Fruit fly (Drosophila melanogaster) whole organism, embryonic: ENCODE data around the gene CG31473.
A peak's percentile ranks its signal among the peaks of the same experiment; 100 is the strongest.

Experiments used
- Bdp1 ChIP-seq: fragments of 200-800 bp; sonication (Bioruptor generic); optimal IDR thresholded peaks from 3 replicates; lab custom pipeline; 2016; ENCODE audit warnings: missing biosample characterization, missing genetic modification characterization
- Bgb ChIP-seq: fragments of 200-800 bp; sonication (Bioruptor generic); IDR thresholded peaks from 2 replicates; pipeline ENCODE4 v1.3.6; 2022; ENCODE audit warnings: missing biosample characterization, missing genetic modification characterization; ENCODE audit not compliant: partially characterized antibody
- CG11093 ChIP-seq: fragments of 200-800 bp; sonication (Bioruptor generic); IDR thresholded peaks from 3 replicates; pipeline ENCODE4 v1.3.6; 2022; ENCODE audit warnings: missing biosample characterization, missing genetic modification characterization
- CG11723 ChIP-seq: fragments of 200-800 bp; sonication (Bioruptor generic); optimal IDR thresholded peaks from 2 replicates; lab custom pipeline; 2017; ENCODE audit warnings: missing biosample characterization, mild to moderate bottlenecking, missing genetic modification characterization
- CG12391 ChIP-seq: fragments of 200-800 bp; sonication (Bioruptor generic); optimal IDR thresholded peaks from 3 replicates; lab custom pipeline; 2018; ENCODE audit warnings: missing biosample characterization, mild to moderate bottlenecking, missing genetic modification characterization, moderate library complexity
- CG13296 ChIP-seq: fragments of 200-800 bp; sonication (Bioruptor generic); optimal IDR thresholded peaks from 3 replicates; lab custom pipeline; 2018; ENCODE audit warnings: missing biosample characterization, mild to moderate bottlenecking, missing genetic modification characterization
- CG13424 ChIP-seq: fragments of 200-800 bp; sonication (Bioruptor generic); optimal IDR thresholded peaks from 2 replicates; lab custom pipeline; 2019; ENCODE audit warnings: missing biosample characterization, mild to moderate bottlenecking, missing genetic modification characterization, moderate library complexity
- CG14667 ChIP-seq: fragments of 200-800 bp; sonication (Bioruptor generic); IDR thresholded peaks from 2 replicates; pipeline ENCODE4 v1.3.6; 2022; ENCODE audit warnings: missing biosample characterization, missing genetic modification characterization
- CG15269 ChIP-seq: fragments of 200-800 bp; sonication (Bioruptor generic); optimal IDR thresholded peaks from 2 replicates; lab custom pipeline; 2018; ENCODE audit warnings: missing biosample characterization, mild to moderate bottlenecking, missing genetic modification characterization, moderate library complexity
- CG15696 ChIP-seq: fragments of 200-800 bp; sonication (Bioruptor generic); optimal IDR thresholded peaks from 2 replicates; lab custom pipeline; 2019; ENCODE audit warnings: missing biosample characterization, mild to moderate bottlenecking, missing genetic modification characterization, moderate library complexity
- CG16815 ChIP-seq: fragments of 200-800 bp; sonication (Bioruptor generic); optimal IDR thresholded peaks from 3 replicates; lab custom pipeline; 2017; ENCODE audit warnings: missing biosample characterization, mild to moderate bottlenecking, missing genetic modification characterization
- CG18764 ChIP-seq: fragments of 200-800 bp; sonication (Bioruptor generic); optimal IDR thresholded peaks from 3 replicates; lab custom pipeline; 2016; ENCODE audit warnings: missing biosample characterization, missing genetic modification characterization
- CG2678 ChIP-seq: fragments of 200-800 bp; sonication (Bioruptor generic); optimal IDR thresholded peaks from 3 replicates; lab custom pipeline; 2019; ENCODE audit warnings: missing biosample characterization, mild to moderate bottlenecking, missing genetic modification characterization, moderate library complexity
- CG2712 ChIP-seq: fragments of 200-800 bp; optimal IDR thresholded peaks from 3 replicates; lab custom pipeline; 2019; ENCODE audit warnings: missing biosample characterization, mild to moderate bottlenecking, missing genetic modification characterization, moderate library complexity
- CG30020 ChIP-seq: fragments of 200-800 bp; optimal IDR thresholded peaks from 2 replicates; lab custom pipeline; 2019; ENCODE audit warnings: missing biosample characterization, mild to moderate bottlenecking, missing genetic modification characterization, moderate library complexity
- CG3281 ChIP-seq: fragments of 200-800 bp; sonication (Bioruptor generic); optimal IDR thresholded peaks from 3 replicates; lab custom pipeline; 2017; ENCODE audit warnings: missing biosample characterization, mild to moderate bottlenecking, missing genetic modification characterization
- CG4404 ChIP-seq: fragments of 200-800 bp; sonication (Bioruptor generic); IDR thresholded peaks from 2 replicates; pipeline ENCODE4 v1.3.6; 2022; ENCODE audit warnings: missing biosample characterization, missing genetic modification characterization
- CG6689 ChIP-seq: fragments of 200-800 bp; sonication (Bioruptor generic); IDR thresholded peaks from 2 replicates; pipeline ENCODE4 v1.3.6; 2022; ENCODE audit warnings: missing biosample characterization, missing genetic modification characterization
- CG9215 ChIP-seq: fragments of 200-800 bp; sonication (Bioruptor generic); IDR thresholded peaks from 2 replicates; pipeline ENCODE4 v1.3.6; 2022; ENCODE audit warnings: missing biosample characterization, missing genetic modification characterization
- CTCF ChIP-seq: fragments of 200-800 bp; sonication (Bioruptor generic); optimal IDR thresholded peaks from 2 replicates; lab custom pipeline; 2017; ENCODE audit warnings: missing biosample characterization, mild to moderate bottlenecking, missing genetic modification characterization, moderate library complexity
- Chrac-16 ChIP-seq: fragments of 200-800 bp; sonication (Bioruptor generic); optimal IDR thresholded peaks from 3 replicates; lab custom pipeline; 2016; ENCODE audit warnings: missing biosample characterization, missing genetic modification characterization
- CrebB ChIP-seq: fragments of 200-800 bp; sonication (Bioruptor generic); optimal IDR thresholded peaks from 3 replicates; lab custom pipeline; 2018; ENCODE audit warnings: missing biosample characterization, mild to moderate bottlenecking, missing genetic modification characterization
- Doc2 ChIP-seq: fragments of 200-800 bp; sonication (Bioruptor generic); IDR thresholded peaks from 2 replicates; pipeline ENCODE4 v1.3.6; 2022; ENCODE audit warnings: missing biosample characterization, missing genetic modification characterization
- Fer2 ChIP-seq: fragments of 200-800 bp; sonication (Bioruptor generic); optimal IDR thresholded peaks from 2 replicates; lab custom pipeline; 2018; ENCODE audit warnings: missing biosample characterization, mild to moderate bottlenecking, missing genetic modification characterization, moderate library complexity
- Oaz ChIP-seq: fragments of 200-800 bp; sonication (Bioruptor generic); IDR thresholded peaks from 2 replicates; pipeline ENCODE4 v1.3.6; 2022; ENCODE audit warnings: missing biosample characterization, missing genetic modification characterization
- Sry-β ChIP-seq: fragments of 200-800 bp; sonication (Bioruptor generic); optimal IDR thresholded peaks from 2 replicates; lab custom pipeline; 2018; ENCODE audit warnings: missing biosample characterization, mild to moderate bottlenecking, missing genetic modification characterization, moderate library complexity
- Sry-δ ChIP-seq: fragments of 200-800 bp; sonication (Bioruptor generic); optimal IDR thresholded peaks from 2 replicates; lab custom pipeline; 2016; ENCODE audit warnings: missing biosample characterization, missing genetic modification characterization
- Taf1 ChIP-seq: fragments of 200-800 bp; sonication (Bioruptor generic); IDR thresholded peaks from 2 replicates; pipeline ENCODE4 v1.3.6; 2022; ENCODE audit warnings: missing biosample characterization, missing genetic modification characterization
- ab ChIP-seq: fragments of 200-800 bp; sonication (Bioruptor generic); optimal IDR thresholded peaks from 2 replicates; lab custom pipeline; 2016; ENCODE audit warnings: missing biosample characterization, missing genetic modification characterization
- ac ChIP-seq: fragments of 200-800 bp; sonication (Bioruptor generic); optimal IDR thresholded peaks from 3 replicates; lab custom pipeline; 2017; ENCODE audit warnings: missing biosample characterization, mild to moderate bottlenecking, missing genetic modification characterization
- bbx ChIP-seq: fragments of 200-800 bp; sonication (Bioruptor generic); IDR thresholded peaks from 2 replicates; pipeline ENCODE4 v1.3.6; 2022; ENCODE audit warnings: missing biosample characterization, missing genetic modification characterization; ENCODE audit not compliant: partially characterized antibody
- caup ChIP-seq: fragments of 200-800 bp; sonication (Bioruptor generic); optimal IDR thresholded peaks from 3 replicates; lab custom pipeline; 2017; ENCODE audit warnings: missing biosample characterization, mild to moderate bottlenecking, missing genetic modification characterization, moderate library complexity; ENCODE audit not compliant: severe bottlenecking
- cwo ChIP-seq: fragments of 200-800 bp; sonication (Bioruptor generic); optimal IDR thresholded peaks from 3 replicates; lab custom pipeline; 2017; ENCODE audit warnings: missing biosample characterization, missing genetic modification characterization, mild to moderate bottlenecking, moderate library complexity, missing genetic modification reagents
- ems ChIP-seq: fragments of 200-800 bp; sonication (Bioruptor generic); optimal IDR thresholded peaks from 3 replicates; lab custom pipeline; 2016; ENCODE audit warnings: missing biosample characterization, missing genetic modification characterization
- eyg ChIP-seq: fragments of 200-800 bp; sonication (Bioruptor generic); optimal IDR thresholded peaks from 3 replicates; lab custom pipeline; 2016; ENCODE audit warnings: missing biosample characterization, missing genetic modification characterization
- fd3F ChIP-seq: fragments of 200-800 bp; sonication (Bioruptor generic); optimal IDR thresholded peaks from 2 replicates; lab custom pipeline; 2018; ENCODE audit warnings: missing biosample characterization, mild to moderate bottlenecking, missing genetic modification characterization, moderate library complexity
- grau ChIP-seq: fragments of 200-800 bp; optimal IDR thresholded peaks from 3 replicates; lab custom pipeline; 2019; ENCODE audit warnings: missing biosample characterization, mild to moderate bottlenecking, missing genetic modification characterization, moderate library complexity
- gsb ChIP-seq: fragments of 200-800 bp; sonication (Bioruptor generic); IDR thresholded peaks from 2 replicates; pipeline ENCODE4 v1.3.6; 2022; ENCODE audit warnings: missing biosample characterization, missing genetic modification characterization
- jumu ChIP-seq: fragments of 200-800 bp; sonication (Bioruptor generic); optimal IDR thresholded peaks from 3 replicates; lab custom pipeline; 2016; ENCODE audit warnings: missing biosample characterization, missing genetic modification characterization
- lab ChIP-seq: fragments of 200-800 bp; sonication (Bioruptor generic); optimal IDR thresholded peaks from 3 replicates; lab custom pipeline; 2017; ENCODE audit warnings: missing biosample characterization, missing genetic modification characterization, mild to moderate bottlenecking, moderate library complexity, missing genetic modification reagents
- nerfin-1 ChIP-seq: fragments of 200-800 bp; sonication (Bioruptor generic); optimal IDR thresholded peaks from 3 replicates; lab custom pipeline; 2019; ENCODE audit warnings: missing biosample characterization, mild to moderate bottlenecking, missing genetic modification characterization, moderate library complexity
- odd ChIP-seq: fragments of 200-800 bp; sonication (Bioruptor generic); optimal IDR thresholded peaks from 2 replicates; lab custom pipeline; 2017; ENCODE audit warnings: missing biosample characterization, mild to moderate bottlenecking, missing genetic modification characterization
- pb ChIP-seq: fragments of 200-800 bp; sonication (Bioruptor generic); optimal IDR thresholded peaks from 3 replicates; lab custom pipeline; 2016; ENCODE audit warnings: missing biosample characterization, missing genetic modification characterization
- ranshi ChIP-seq: fragments of 200-800 bp; sonication (Bioruptor generic); IDR thresholded peaks from 2 replicates; pipeline ENCODE4 v1.3.6; 2022; ENCODE audit warnings: missing biosample characterization, missing genetic modification characterization
- sd ChIP-seq: fragments of 200-800 bp; sonication (Bioruptor generic); optimal IDR thresholded peaks from 3 replicates; lab custom pipeline; 2018; ENCODE audit warnings: missing biosample characterization, mild to moderate bottlenecking, missing genetic modification characterization, moderate library complexity
- sens ChIP-seq: fragments of 200-800 bp; sonication (Bioruptor generic); peaks from one replicate; lab custom pipeline; 2016; ENCODE audit warnings: missing biosample characterization, missing genetic modification characterization
- tin ChIP-seq: fragments of 200-800 bp; sonication (Bioruptor generic); optimal IDR thresholded peaks from 3 replicates; lab custom pipeline; 2016; ENCODE audit warnings: missing biosample characterization, missing genetic modification characterization
- usp ChIP-seq: fragments of >200 bp; optimal IDR thresholded peaks from 2 replicates; lab custom pipeline; 2017; ENCODE audit warnings: missing biosample characterization, missing genetic modification characterization
- vnd ChIP-seq: fragments of 200-800 bp; sonication (Bioruptor generic); IDR thresholded peaks from 3 replicates; pipeline ENCODE4 v1.3.6; 2022; ENCODE audit warnings: missing biosample characterization, missing genetic modification characterization; ENCODE audit not compliant: partially characterized antibody
- wdn ChIP-seq: fragments of 200-800 bp; sonication (Bioruptor generic); IDR thresholded peaks from 2 replicates; pipeline ENCODE4 v1.3.6; 2022; ENCODE audit warnings: missing biosample characterization, missing genetic modification characterization
- zen2 ChIP-seq: fragments of 200-800 bp; sonication (Bioruptor generic); IDR thresholded peaks from 3 replicates; pipeline ENCODE4 v1.3.6; 2022; ENCODE audit warnings: missing biosample characterization, missing genetic modification characterization; ENCODE audit not compliant: partially characterized antibody
- zf30C ChIP-seq: fragments of 200-800 bp; sonication (Bioruptor generic); optimal IDR thresholded peaks from 3 replicates; lab custom pipeline; 2018; ENCODE audit warnings: missing biosample characterization, mild to moderate bottlenecking, missing genetic modification characterization

CG31473 gene

DNA sequence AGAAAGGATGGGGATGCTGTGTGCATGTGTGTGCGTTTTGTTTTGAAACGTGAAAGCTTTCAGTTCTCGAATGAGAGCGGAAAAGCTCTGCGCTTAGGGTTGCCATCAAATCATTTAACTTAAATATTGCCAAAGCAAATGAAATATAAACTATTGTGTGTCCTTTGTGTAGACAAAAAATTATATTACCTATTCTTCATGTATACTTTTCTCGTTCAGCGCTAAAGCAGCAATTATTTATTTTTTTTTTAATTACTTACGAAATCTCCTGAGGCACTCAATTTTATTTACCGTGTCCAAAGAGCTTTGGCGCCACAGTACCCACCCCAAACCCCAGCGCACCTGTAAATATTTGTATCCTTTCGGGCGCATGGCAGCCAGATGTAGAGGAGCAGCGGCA is 9.9 kb downstream of the CG31473 start (continued):
- peak; percentile 24 for TF ChIP-seq CG12391 (tag; lab: Kevin White, UChicago)
- TF ChIP-seq tin (GFP tag; lab: Kevin White, UChicago) = no peak
- TF ChIP-seq ab (GFP tag; lab: Kevin White, UChicago) = no peak
- TF ChIP-seq CrebB (tag; lab: Kevin White, UChicago) = no peak
- TF ChIP-seq CG18764 (GFP tag; lab: Kevin White, UChicago) = no peak
- TF ChIP-seq Bgb = no peak
- TF ChIP-seq CG2712 (tag; lab: Kevin White, UChicago) = no peak
- TF ChIP-seq CG13296 (GFP tag; lab: Kevin White, UChicago) = peak; percentile 29
- no peak for TF ChIP-seq Fer2 (tag; lab: Kevin White, UChicago)
- no peak for TF ChIP-seq usp (GFP tag; lab: Kevin White, UChicago)
- no peak for TF ChIP-seq Doc2
- TF ChIP-seq CG16815 = no peak
- TF ChIP-seq CG13424 = peak; percentile 50
- TF ChIP-seq zen2 (GFP tag; lab: Robert Waterston, UW) = no peak
- TF ChIP-seq ranshi (GFP tag; lab: Robert Waterston, UW) = peak; percentile 54
- no peak for TF ChIP-seq CG15696
- TF ChIP-seq Sry-δ = no peak
- no peak for TF ChIP-seq pb (GFP tag; lab: Kevin White, UChicago)
- TF ChIP-seq CG30020 = no peak
- peak; percentile 33 for TF ChIP-seq grau (tag; lab: Kevin White, UChicago)
- TF ChIP-seq CG11093 (GFP tag; lab: Robert Waterston, UW) = no peak
- TF ChIP-seq CG4404 (GFP tag; lab: Robert Waterston, UW) = no peak
- TF ChIP-seq ac (GFP tag; lab: Kevin White, UChicago) = no peak
- peak; percentile 13 for TF ChIP-seq sd (tag; lab: Kevin White, UChicago)
- no peak for TF ChIP-seq CTCF
- no peak for TF ChIP-seq jumu (GFP tag; lab: Kevin White, UChicago)
- TF ChIP-seq Sry-β (GFP tag; lab: Kevin White, UChicago) = no peak
- TF ChIP-seq Bdp1 (GFP tag; lab: Kevin White, UChicago) = no peak
- TF ChIP-seq caup (GFP tag; lab: Kevin White, UChicago) = peak; percentile 19
- TF ChIP-seq CG15269 (tag; lab: Kevin White, UChicago) = peak; percentile 48
- TF ChIP-seq cwo = peak; percentile 52
- no peak for TF ChIP-seq Chrac-16
- no peak for TF ChIP-seq ems (GFP tag; lab: Kevin White, UChicago)
- peak; percentile 49 for TF ChIP-seq CG6689 (GFP tag; lab: Robert Waterston, UW)
- peak; percentile 46 for TF ChIP-seq CG3281 (GFP tag; lab: Kevin White, UChicago)
- no peak for TF ChIP-seq Oaz (GFP tag; lab: Robert Waterston, UW)
- no peak for TF ChIP-seq gsb
- TF ChIP-seq lab (GFP tag; lab: Kevin White, UChicago) = peak; percentile 74
- TF ChIP-seq bbx (GFP tag; lab: Robert Waterston, UW) = no peak
- 0 out of 2 replicates have a peak, but pooled peaks have one; percentile 25 for TF ChIP-seq wdn
- TF ChIP-seq Taf1 = peak; percentile 42; the same call in 1 of the 2 replicates
- peak; percentile 33 for TF ChIP-seq zf30C (GFP tag; lab: Kevin White, UChicago)
- TF ChIP-seq CG2678 (tag; lab: Kevin White, UChicago) = peak; percentile 69
- no peak for TF ChIP-seq vnd
- TF ChIP-seq nerfin-1 (tag; lab: Kevin White, UChicago) = no peak
- no peak for TF ChIP-seq CG11723 (GFP tag; lab: Kevin White, UChicago)
- peak; percentile 39 for TF ChIP-seq sens (GFP tag; lab: Kevin White, UChicago)
- TF ChIP-seq CG14667 (GFP tag; lab: Robert Waterston, UW) = no peak
- no peak for TF ChIP-seq odd
- TF ChIP-seq fd3F = peak; percentile 15
- TF ChIP-seq eyg (GFP tag; lab: Kevin White, UChicago) = no peak
- TF ChIP-seq CG9215 (GFP tag; lab: Robert Waterston, UW) = peak; percentile 54; the same call in 1 of the 2 replicates
